Fruit fly (Drosophila melanogaster): ENCODE measurements around the gene CG45116.

DNA sequence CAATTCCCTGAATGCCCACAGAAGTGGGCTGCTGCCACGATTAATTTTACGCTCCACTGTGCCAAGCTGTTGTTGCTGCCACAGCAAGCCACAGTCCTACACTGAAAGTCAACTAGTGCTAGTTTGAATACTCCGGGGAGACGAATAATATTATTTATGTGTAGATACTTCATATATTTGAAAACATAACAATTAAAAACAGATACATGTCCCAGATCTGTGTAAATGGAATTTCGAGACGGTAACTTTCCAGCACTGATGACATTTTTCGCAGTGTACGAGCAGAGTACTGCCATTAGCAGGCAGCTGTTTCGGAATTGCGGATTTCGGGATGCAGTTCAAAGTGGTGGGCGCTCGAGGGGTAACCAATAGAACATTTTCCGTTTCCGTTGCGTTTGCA lies 34.1 kb upstream of the CG45116 start:
- TF ChIP-seq CG8924 (tag; optimal IDR thresholded peaks at IDR 0.05) (no peak), Dp (GFP tag; optimal IDR thresholded peaks at IDR 0.05) (no peak), gce (GFP tag; IDR thresholded peaks at IDR 0.05) (no peak), sd (tag; optimal IDR thresholded peaks at IDR 0.05) (no peak), CG5953 (GFP tag; IDR thresholded peaks at IDR 0.05) (no peak), CG11093 (GFP tag; IDR thresholded peaks at IDR 0.05) (no peak), CG10543 (GFP tag; optimal IDR thresholded peaks at IDR 0.05) (no peak), Myb (GFP tag; optimal IDR thresholded peaks at IDR 0.05) (no peak), Dfd (GFP tag; optimal IDR thresholded peaks at IDR 0.05) (no peak), br (optimal IDR thresholded peaks at IDR 0.05) (no peak)
